Worm (Caenorhabditis elegans) whole organism, L4/young adult: ENCODE data around the gene tag-325.

Source experiments
- W03F9.2 ChIP-seq: fragments of 150-350 bp; optimal IDR thresholded peaks from 2 replicates; lab custom pipeline; 2014; ENCODE audit warnings: missing biosample characterization, missing genetic modification characterization
- dao-5 ChIP-seq: sonication (generic microtip); optimal IDR thresholded peaks from 2 replicates; lab custom pipeline; 2016; ENCODE audit warnings: missing genotype, missing genetic modification characterization, moderate library complexity, missing compliant biosample characterization
- him-1 ChIP-seq: sonication (generic microtip); optimal IDR thresholded peaks from 2 replicates; lab custom pipeline; 2016; ENCODE audit warnings: missing genotype, missing genetic modification reagents, missing genetic modification characterization, missing compliant biosample characterization

DNA sequence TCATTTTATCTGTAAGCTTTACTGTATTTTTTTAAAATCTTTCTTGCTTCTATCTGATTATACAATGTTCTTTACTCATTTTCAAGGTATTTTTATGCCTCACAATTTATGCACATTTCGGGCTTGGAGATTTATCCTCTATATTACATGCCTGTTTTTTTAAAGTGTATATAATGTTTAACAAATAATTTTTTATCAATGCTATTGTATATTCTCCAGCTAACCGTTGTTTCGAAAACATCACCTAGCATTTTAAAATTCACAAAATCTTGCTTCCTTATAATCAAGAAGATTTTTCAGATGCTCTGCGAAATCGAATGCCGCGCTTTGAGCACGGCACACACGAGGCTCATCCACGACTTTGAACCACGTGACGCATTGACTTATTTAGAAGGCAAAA, 55.4 kb downstream of the tag-325 start, which contains the start of gene ced-4:
- TF ChIP-seq him-1 (tag; lab: Kevin White, UChicago), result no peak
- no peak for TF ChIP-seq W03F9.2
- TF ChIP-seq dao-5 (tag; lab: Kevin White, UChicago), result no peak
